Worm (Caenorhabditis elegans) whole organism, L1 larva: ENCODE results near the gene F55C12.6.

ENCODE experiments used
- C34B4.2 ChIP-seq: sonication (generic microtip); optimal IDR thresholded peaks from 2 replicates; lab custom pipeline; 2017; ENCODE audit warnings: mild to moderate bottlenecking, missing genetic modification characterization, missing compliant biosample characterization
- elt-3 ChIP-seq, 6 experiments: fragments of 150-350 bp in 1 of 6; sonication (generic microtip); optimal IDR thresholded peaks; 2 replicates each; lab custom pipeline; 2017 to 2018; ENCODE audit warnings: missing biosample characterization in 6 of 6, missing genetic modification characterization in 6 of 6, inconsistent platforms in 1 of 6
- fkh-10 ChIP-seq: sonication (generic microtip); optimal IDR thresholded peaks from 2 replicates; lab custom pipeline; 2017; ENCODE audit warnings: missing biosample characterization, missing genetic modification reagents, missing genetic modification characterization
- fkh-4 ChIP-seq: sonication (generic microtip); optimal IDR thresholded peaks from 2 replicates; lab custom pipeline; 2016; ENCODE audit warnings: missing compliant biosample characterization, missing genetic modification characterization, borderline replicate concordance
- lsy-2 ChIP-seq, 2 experiments: fragments of 150-350 bp; optimal IDR thresholded peaks; 2 replicates each; lab custom pipeline; 2014; ENCODE audit warnings: missing biosample characterization in 2 of 2, missing genetic modification characterization in 2 of 2
- nhr-237 ChIP-seq: fragments of 150-350 bp; optimal IDR thresholded peaks from 2 replicates; lab custom pipeline; 2014; ENCODE audit warnings: missing biosample characterization, missing genetic modification characterization
- snpc-4 ChIP-seq: fragments of 150-350 bp; optimal IDR thresholded peaks from 2 replicates; lab custom pipeline; 2014; ENCODE audit warnings: missing biosample characterization, missing genetic modification characterization
- unc-86 ChIP-seq: sonication (generic microtip); optimal IDR thresholded peaks from 2 replicates; lab custom pipeline; 2016; ENCODE audit warnings: missing genetic modification characterization, missing compliant biosample characterization
- zag-1 ChIP-seq: fragments of 150-350 bp; optimal IDR thresholded peaks from 2 replicates; lab custom pipeline; 2014; ENCODE audit warnings: missing biosample characterization, missing genetic modification characterization

DNA sequence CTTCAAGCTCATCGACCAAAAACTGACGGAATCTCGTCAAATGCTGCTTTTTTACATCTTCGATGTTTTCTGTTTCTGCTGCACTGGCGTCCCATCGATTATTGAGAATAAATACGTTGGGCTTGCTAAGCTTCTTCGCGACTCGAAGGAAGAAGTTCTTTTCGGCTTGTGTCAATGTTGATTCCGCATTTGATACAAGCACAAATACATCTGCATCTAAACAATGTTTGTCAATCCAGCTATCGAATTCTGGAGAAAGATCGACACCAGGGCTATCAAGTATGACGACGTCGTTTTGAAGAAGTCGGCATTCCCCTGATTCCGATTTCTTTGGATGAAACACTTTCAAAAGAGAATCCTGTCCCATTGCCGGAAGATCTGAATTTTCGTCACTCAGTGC, 40.8 kb downstream of the F55C12.6 start:
- TF ChIP-seq fkh-4 (tag; lab: Kevin White, UChicago), result no peak
- no peak for TF ChIP-seq C34B4.2 (tag; lab: Kevin White, UChicago)
- no peak for TF ChIP-seq zag-1 (tag; lab: Kevin White, UChicago)
- TF ChIP-seq unc-86 (tag; lab: Kevin White, UChicago), result no peak
- no peak for TF ChIP-seq snpc-4
- no peak for TF ChIP-seq nhr-237 (tag; lab: Kevin White, UChicago)
- TF ChIP-seq elt-3 (tag; optimal IDR thresholded peaks at IDR 0.05; lab: Kevin White, UChicago), result no peak
- TF ChIP-seq fkh-10 (GFP tag; lab: Kevin White, UChicago), result no peak
- TF ChIP-seq lsy-2 (tag; optimal IDR thresholded peaks at IDR 0.05; lab: Kevin White, UChicago), result no peak
